Fruit fly (Drosophila melanogaster) whole organism, embryonic: ENCODE results near the gene spg.
A peak's percentile ranks its signal among the peaks of the same experiment; 100 is the strongest.

Source experiments
- Bgb ChIP-seq: fragments of 200-800 bp; sonication (Bioruptor generic); IDR thresholded peaks from 2 replicates; pipeline ENCODE4 v1.3.6; 2022; ENCODE audit warnings: missing biosample characterization, missing genetic modification characterization; ENCODE audit not compliant: partially characterized antibody
- CG10209 ChIP-seq: fragments of 200-800 bp; sonication (Bioruptor generic); optimal IDR thresholded peaks from 3 replicates; lab custom pipeline; 2017; ENCODE audit warnings: missing biosample characterization, mild to moderate bottlenecking, missing genetic modification characterization, missing genetic modification reagents
- CG10959 ChIP-seq: fragments of 200-800 bp; sonication (Bioruptor generic); IDR thresholded peaks from 2 replicates; pipeline ENCODE4 v1.3.6; 2022; ENCODE audit warnings: missing biosample characterization, missing genetic modification characterization
- CG12071 ChIP-seq: fragments of 200-800 bp; sonication (Bioruptor generic); optimal IDR thresholded peaks from 3 replicates; lab custom pipeline; 2018; ENCODE audit warnings: missing biosample characterization, mild to moderate bottlenecking, missing genetic modification characterization
- CG12236 ChIP-seq: fragments of 200-800 bp; sonication (Bioruptor generic); optimal IDR thresholded peaks from 2 replicates; lab custom pipeline; 2016; ENCODE audit warnings: missing biosample characterization, missing genetic modification characterization
- CG13424 ChIP-seq: fragments of 200-800 bp; sonication (Bioruptor generic); optimal IDR thresholded peaks from 2 replicates; lab custom pipeline; 2019; ENCODE audit warnings: missing biosample characterization, mild to moderate bottlenecking, missing genetic modification characterization, moderate library complexity
- CG14667 ChIP-seq: fragments of 200-800 bp; sonication (Bioruptor generic); IDR thresholded peaks from 2 replicates; pipeline ENCODE4 v1.3.6; 2022; ENCODE audit warnings: missing biosample characterization, missing genetic modification characterization
- CG1529 ChIP-seq: fragments of 200-800 bp; sonication (Bioruptor generic); optimal IDR thresholded peaks from 3 replicates; lab custom pipeline; 2018; ENCODE audit warnings: missing biosample characterization, missing genetic modification characterization
- CG15514 ChIP-seq: fragments of 200-800 bp; sonication (Bioruptor generic); optimal IDR thresholded peaks from 3 replicates; lab custom pipeline; 2017; ENCODE audit warnings: missing biosample characterization, missing genetic modification characterization, mild to moderate bottlenecking, moderate library complexity, missing genetic modification reagents
- CG16779 ChIP-seq: fragments of 200-800 bp; sonication (Bioruptor generic); IDR thresholded peaks from 2 replicates; pipeline ENCODE4 v1.3.6; 2022; ENCODE audit warnings: missing biosample characterization, missing genetic modification characterization
- CG17361 ChIP-seq: fragments of 200-800 bp; sonication (Bioruptor generic); IDR thresholded peaks from 3 replicates; pipeline ENCODE4 v1.3.6; 2022; ENCODE audit warnings: missing biosample characterization, missing genetic modification characterization
- CG17612 ChIP-seq: fragments of 200-800 bp; sonication (Bioruptor generic); IDR thresholded peaks from 2 replicates; pipeline ENCODE4 v1.3.6; 2022; ENCODE audit warnings: missing biosample characterization, missing genetic modification characterization
- CG2120 ChIP-seq: fragments of 200-800 bp; sonication (Bioruptor generic); optimal IDR thresholded peaks from 3 replicates; lab custom pipeline; 2016; ENCODE audit warnings: missing biosample characterization, missing genetic modification characterization
- CG4328 ChIP-seq: fragments of 200-800 bp; sonication (Bioruptor generic); optimal IDR thresholded peaks from 3 replicates; lab custom pipeline; 2017; ENCODE audit warnings: missing biosample characterization, missing genetic modification reagents, missing genetic modification characterization
- CG6254 ChIP-seq: fragments of 200-800 bp; sonication (Bioruptor generic); optimal IDR thresholded peaks from 3 replicates; lab custom pipeline; 2017; ENCODE audit warnings: mild to moderate bottlenecking, missing biosample characterization, missing genetic modification reagents, missing genetic modification characterization
- CG8388 ChIP-seq: fragments of 200-800 bp; sonication (Bioruptor generic); optimal IDR thresholded peaks from 2 replicates; lab custom pipeline; 2019; ENCODE audit warnings: missing biosample characterization, mild to moderate bottlenecking, missing genetic modification characterization, moderate library complexity
- CG9727 ChIP-seq: fragments of 200-800 bp; sonication (Bioruptor generic); optimal IDR thresholded peaks from 3 replicates; lab custom pipeline; 2017; ENCODE audit warnings: missing biosample characterization, mild to moderate bottlenecking, missing genetic modification characterization
- CTCF ChIP-seq: fragments of 200-800 bp; sonication (Bioruptor generic); optimal IDR thresholded peaks from 2 replicates; lab custom pipeline; 2017; ENCODE audit warnings: missing biosample characterization, mild to moderate bottlenecking, missing genetic modification characterization, moderate library complexity
- Dfd ChIP-seq, 2 experiments: fragments of >200 bp; optimal IDR thresholded peaks; 2 replicates each; lab custom pipeline; 2017; ENCODE audit warnings: missing biosample characterization in 2 of 2, missing genetic modification characterization in 2 of 2
- Dip3 ChIP-seq: fragments of 200-800 bp; sonication (Bioruptor generic); optimal IDR thresholded peaks from 3 replicates; lab custom pipeline; 2016; ENCODE audit warnings: missing biosample characterization, missing genetic modification characterization
- Doc2 ChIP-seq: fragments of 200-800 bp; sonication (Bioruptor generic); IDR thresholded peaks from 2 replicates; pipeline ENCODE4 v1.3.6; 2022; ENCODE audit warnings: missing biosample characterization, missing genetic modification characterization
- Doc3 ChIP-seq: fragments of 200-800 bp; sonication (Bioruptor generic); IDR thresholded peaks from 3 replicates; pipeline ENCODE4 v1.3.6; 2022; ENCODE audit warnings: missing biosample characterization, missing genetic modification characterization; ENCODE audit not compliant: partially characterized antibody
- HLHmδ ChIP-seq: fragments of 200-800 bp; sonication (Bioruptor generic); optimal IDR thresholded peaks from 2 replicates; lab custom pipeline; 2018; ENCODE audit warnings: missing biosample characterization, mild to moderate bottlenecking, missing genetic modification characterization, moderate library complexity
- HmgD ChIP-seq: fragments of 200-800 bp; sonication (Bioruptor generic); optimal IDR thresholded peaks from 3 replicates; lab custom pipeline; 2016; ENCODE audit warnings: missing biosample characterization, missing genetic modification characterization
- MESR4 ChIP-seq: fragments of 200-800 bp; sonication (Bioruptor generic); optimal IDR thresholded peaks from 2 replicates; lab custom pipeline; 2018; ENCODE audit warnings: missing biosample characterization, mild to moderate bottlenecking, missing genetic modification characterization, moderate library complexity
- Med ChIP-seq: fragments of 200-800 bp; sonication (Bioruptor generic); peaks from one replicate; lab custom pipeline; 2016; ENCODE audit warnings: missing biosample characterization, missing genetic modification characterization, mild to moderate bottlenecking, inconsistent platforms, moderate library complexity
- Meics ChIP-seq: fragments of 200-800 bp; sonication (Bioruptor generic); optimal IDR thresholded peaks from 2 replicates; lab custom pipeline; 2017; ENCODE audit warnings: missing biosample characterization, mild to moderate bottlenecking, missing genetic modification characterization
- Mes4 ChIP-seq: fragments of 200-800 bp; sonication (Bioruptor generic); optimal IDR thresholded peaks from 2 replicates; lab custom pipeline; 2016; ENCODE audit warnings: missing biosample characterization, missing genetic modification characterization
- Mrtf ChIP-seq: fragments of 200-800 bp; sonication (Bioruptor generic); IDR thresholded peaks from 3 replicates; pipeline ENCODE4 v1.3.6; 2022; ENCODE audit warnings: missing biosample characterization, missing genetic modification characterization
- Myb ChIP-seq: fragments of 200-800 bp; sonication (Bioruptor generic); optimal IDR thresholded peaks from 2 replicates; lab custom pipeline; 2016; ENCODE audit warnings: missing biosample characterization, missing genetic modification characterization
- Spps ChIP-seq: fragments of 200-800 bp; sonication (Bioruptor generic); optimal IDR thresholded peaks from 2 replicates; lab custom pipeline; 2018; ENCODE audit warnings: missing biosample characterization, mild to moderate bottlenecking, missing genetic modification characterization
- ato ChIP-seq: fragments of 200-800 bp; sonication (Bioruptor generic); IDR thresholded peaks from 2 replicates; pipeline ENCODE4 v1.3.6; 2022; ENCODE audit warnings: missing biosample characterization, missing genetic modification characterization; ENCODE audit not compliant: partially characterized antibody
- az2 ChIP-seq: fragments of 200-800 bp; sonication (Bioruptor generic); optimal IDR thresholded peaks from 3 replicates; lab custom pipeline; 2016; ENCODE audit warnings: missing biosample characterization, missing genetic modification characterization
- bbx ChIP-seq: fragments of 200-800 bp; sonication (Bioruptor generic); IDR thresholded peaks from 2 replicates; pipeline ENCODE4 v1.3.6; 2022; ENCODE audit warnings: missing biosample characterization, missing genetic modification characterization; ENCODE audit not compliant: partially characterized antibody
- chinmo ChIP-seq: fragments of 200-800 bp; sonication (Bioruptor generic); IDR thresholded peaks from 4 replicates; pipeline ENCODE4 v1.3.6; 2022; ENCODE audit warnings: missing biosample characterization, missing genetic modification characterization; ENCODE audit not compliant: partially characterized antibody
- dmrt11E ChIP-seq: fragments of 200-800 bp; sonication (Bioruptor generic); optimal IDR thresholded peaks from 3 replicates; lab custom pipeline; 2018; ENCODE audit warnings: missing biosample characterization, mild to moderate bottlenecking, missing genetic modification characterization, moderate library complexity
- dysf ChIP-seq: fragments of 200-800 bp; sonication (Bioruptor generic); IDR thresholded peaks from 3 replicates; pipeline ENCODE4 v1.3.6; 2022; ENCODE audit warnings: missing biosample characterization, missing genetic modification characterization
- ewg ChIP-seq: fragments of 200-800 bp; sonication (Bioruptor generic); optimal IDR thresholded peaks from 3 replicates; lab custom pipeline; 2017; ENCODE audit warnings: mild to moderate bottlenecking, missing biosample characterization, missing genetic modification reagents, missing genetic modification characterization
- eyg ChIP-seq: fragments of 200-800 bp; sonication (Bioruptor generic); optimal IDR thresholded peaks from 3 replicates; lab custom pipeline; 2016; ENCODE audit warnings: missing biosample characterization, missing genetic modification characterization
- fd3F ChIP-seq: fragments of 200-800 bp; sonication (Bioruptor generic); optimal IDR thresholded peaks from 2 replicates; lab custom pipeline; 2018; ENCODE audit warnings: missing biosample characterization, mild to moderate bottlenecking, missing genetic modification characterization, moderate library complexity
- gfzf ChIP-seq: fragments of 200-800 bp; sonication (Bioruptor generic); optimal IDR thresholded peaks from 2 replicates; lab custom pipeline; 2016; ENCODE audit warnings: missing biosample characterization, mild to moderate bottlenecking, missing genetic modification characterization, moderate library complexity
- insv ChIP-seq, 2 experiments: fragments of 200-800 bp; sonication (Bioruptor generic); optimal IDR thresholded peaks; 3 replicates each; lab custom pipeline; 2016 to 2018; ENCODE audit warnings: missing biosample characterization in 2 of 2, missing genetic modification characterization in 2 of 2
- lilli ChIP-seq: fragments of 200-800 bp; sonication (Bioruptor generic); optimal IDR thresholded peaks from 3 replicates; lab custom pipeline; 2016; ENCODE audit warnings: missing biosample characterization, missing genetic modification characterization
- nerfin-2 ChIP-seq: fragments of 200-800 bp; sonication (Bioruptor generic); IDR thresholded peaks from 2 replicates; pipeline ENCODE4 v1.3.6; 2022; ENCODE audit warnings: missing biosample characterization, missing genetic modification characterization; ENCODE audit not compliant: partially characterized antibody
- pzg ChIP-seq: fragments of 200-800 bp; sonication (Bioruptor generic); optimal IDR thresholded peaks from 3 replicates; lab custom pipeline; 2018; ENCODE audit warnings: missing biosample characterization, mild to moderate bottlenecking, missing genetic modification characterization, moderate library complexity
- schlank ChIP-seq: fragments of 200-800 bp; sonication (Bioruptor generic); optimal IDR thresholded peaks from 2 replicates; lab custom pipeline; 2018; ENCODE audit warnings: missing biosample characterization, mild to moderate bottlenecking, missing genetic modification characterization
- shn ChIP-seq: fragments of 200-800 bp; sonication (Bioruptor generic); optimal IDR thresholded peaks from 3 replicates; lab custom pipeline; 2016; ENCODE audit warnings: missing biosample characterization, missing genetic modification characterization
- sr ChIP-seq: fragments of 200-800 bp; sonication (Bioruptor generic); IDR thresholded peaks from 3 replicates; pipeline ENCODE4 v1.3.6; 2022; ENCODE audit warnings: missing biosample characterization, missing genetic modification characterization
- vvl ChIP-seq: fragments of 200-800 bp; sonication (Bioruptor generic); IDR thresholded peaks from 2 replicates; pipeline ENCODE4 v1.3.6; 2022; ENCODE audit warnings: missing biosample characterization, missing genetic modification characterization

The spg gene

dm6 chr3R:28805164-28805563 is 39.9 kb upstream of the spg start (continued):
- TF ChIP-seq pzg (GFP tag; lab: Kevin White, UChicago) (no peak), CG10209 (GFP tag; lab: Kevin White, UChicago) (no peak), insv (GFP tag; optimal IDR thresholded peaks at IDR 0.05; lab: Kevin White, UChicago) (no peak), schlank (tag; lab: Kevin White, UChicago) (no peak), CG9727 (GFP tag; lab: Kevin White, UChicago) (no peak), CG1529 (GFP tag; lab: Kevin White, UChicago) (no peak), nerfin-2 (GFP tag; lab: Robert Waterston, UW) (no peak), Doc3 (no peak), dmrt11E (tag; lab: Kevin White, UChicago) (peak; percentile 31), CG4328 (no peak), Meics (GFP tag; lab: Kevin White, UChicago) (no peak), chinmo (GFP tag; lab: Robert Waterston, UW) (no peak), Myb (GFP tag; lab: Kevin White, UChicago) (no peak), CG12236 (GFP tag; lab: Kevin White, UChicago) (no peak), Med (GFP tag; lab: Kevin White, UChicago) (peak; percentile 74), MESR4 (GFP tag; lab: Kevin White, UChicago) (no peak), eyg (GFP tag; lab: Kevin White, UChicago) (no peak), CG10959 (no peak), Doc2 (GFP tag; lab: Robert Waterston, UW) (no peak), HLHmδ (GFP tag; lab: Kevin White, UChicago) (no peak), Bgb (GFP tag; lab: Robert Waterston, UW) (no peak), CG6254 (GFP tag; lab: Kevin White, UChicago) (no peak), CG12071 (GFP tag; lab: Kevin White, UChicago) (no peak), dysf (peak; percentile 29; the same call in 1 of the 3 replicates), shn (GFP tag; lab: Kevin White, UChicago) (no peak), fd3F (GFP tag; lab: Kevin White, UChicago) (no peak), Spps (tag; lab: Kevin White, UChicago) (no peak), CG13424 (peak; percentile 10), gfzf (GFP tag; lab: Kevin White, UChicago) (no peak), Mes4 (GFP tag; lab: Kevin White, UChicago) (no peak), CG15514 (no peak), CG16779 (GFP tag; lab: Robert Waterston, UW) (no peak), CG14667 (0 out of 2 replicates have a peak, but pooled peaks have one; percentile 23), vvl (GFP tag; lab: Robert Waterston, UW) (no peak), HmgD (GFP tag; lab: Kevin White, UChicago) (no peak), CG2120 (GFP tag; lab: Kevin White, UChicago) (peak; percentile 24), CTCF (no peak), CG17612 (GFP tag; lab: Robert Waterston, UW) (no peak), CG8388 (GFP tag; lab: Kevin White, UChicago) (no peak), bbx (GFP tag; lab: Robert Waterston, UW) (0 out of 2 replicates have a peak, but pooled peaks have one; percentile 7), ewg (no peak), Dip3 (no peak), Dfd (GFP tag; optimal IDR thresholded peaks at IDR 0.05; lab: Kevin White, UChicago) (no peak), ato (no peak), sr (GFP tag; lab: Robert Waterston, UW) (no peak), CG17361 (GFP tag; lab: Robert Waterston, UW) (no peak), lilli (GFP tag; lab: Kevin White, UChicago) (peak; percentile 22), Mrtf (0 out of 3 replicates have a peak, but pooled peaks have one; percentile 18), az2 (GFP tag; lab: Kevin White, UChicago) (no peak)
